Worm (Caenorhabditis elegans): Measurements from ENCODE around the gene srbc-58.

Gene srbc-58

ce11 chrV:730216-730615 is 44.6 kb upstream of the srbc-58 start (continued):
- peak; percentile 94 for TF ChIP-seq nhr-19 (GFP tag; conservative IDR thresholded peaks at IDR 0.05)
- TF ChIP-seq xbp-1 (tag; optimal IDR thresholded peaks at IDR 0.05) = peak; percentile 5
- peak in 1 of 2 experiments; percentile 32 for TF ChIP-seq ztf-11 (tag; optimal IDR thresholded peaks at IDR 0.05)
- no peak for TF ChIP-seq fkh-4 (tag; optimal IDR thresholded peaks at IDR 0.05; ENCODE audit: borderline replicate concordance)
- no peak for TF ChIP-seq unc-130 (tag; optimal IDR thresholded peaks at IDR 0.05)
- no peak for TF ChIP-seq unc-86 (tag; optimal IDR thresholded peaks at IDR 0.05)
- TF ChIP-seq nhr-28 (tag; optimal IDR thresholded peaks at IDR 0.05) = no peak
- TF ChIP-seq nhr-76 (tag; optimal IDR thresholded peaks at IDR 0.05) = no peak
- TF ChIP-seq lin-14 (GFP tag; optimal IDR thresholded peaks at IDR 0.05) = peak; percentile 71
- peak; percentile 43 for TF ChIP-seq ama-1 (optimal IDR thresholded peaks at IDR 0.05)
- TF ChIP-seq nhr-85 (tag) = peak; percentile 71
- peak; percentile 63 for TF ChIP-seq tbx-2 (tag; optimal IDR thresholded peaks at IDR 0.05)
- TF ChIP-seq mdl-1 (tag; optimal IDR thresholded peaks at IDR 0.05) = peak in 1 of 2 experiments; percentile 73
- TF ChIP-seq ceh-90 (tag; optimal IDR thresholded peaks at IDR 0.05) = no peak
- no peak for TF ChIP-seq skn-1 (tag; optimal IDR thresholded peaks at IDR 0.05)
- peak; percentile 74 for TF ChIP-seq nhr-90 (tag; optimal IDR thresholded peaks at IDR 0.05; ENCODE audit: poor library complexity)
- peak in 1 of 2 experiments; percentile 6 for TF ChIP-seq efl-1 (optimal IDR thresholded peaks at IDR 0.05)
- no peak for TF ChIP-seq efl-1 (GFP tag; optimal IDR thresholded peaks at IDR 0.05 in 1 of 2)
- TF ChIP-seq nhr-71 (tag; optimal IDR thresholded peaks at IDR 0.05) = peak; percentile 88
- no peak for TF ChIP-seq isw-1 (GFP tag; IDR thresholded peaks at IDR 0.05)
- TF ChIP-seq fkh-8 (tag; optimal IDR thresholded peaks at IDR 0.05) = no peak
- peak; percentile 0 for TF ChIP-seq swsn-7 (tag; optimal IDR thresholded peaks at IDR 0.05)

ce11 chrV:731330-731729 is 43.5 kb upstream of the srbc-58 start:
- peak; percentile 89 for TF ChIP-seq swsn-7 (tag; optimal IDR thresholded peaks at IDR 0.05)
- no peak for TF ChIP-seq hpl-2 (GFP tag; optimal IDR thresholded peaks at IDR 0.05)
- no peak for TF ChIP-seq lin-15B (tag; optimal IDR thresholded peaks at IDR 0.05)
- TF ChIP-seq aly-2 (tag; optimal IDR thresholded peaks at IDR 0.05) = peak; percentile 30
- peak; percentile 84 for TF ChIP-seq grh-1 (GFP tag; IDR thresholded peaks at IDR 0.05)
- peak; percentile 48 to 67 (median 51) for TF ChIP-seq dpl-1 (GFP tag; optimal IDR thresholded peaks at IDR 0.05)
- TF ChIP-seq unc-130 (tag; optimal IDR thresholded peaks at IDR 0.05) = peak; percentile 87
- TF ChIP-seq xbp-1 (tag; optimal IDR thresholded peaks at IDR 0.05) = peak; percentile 84
- peak; percentile 94 for TF ChIP-seq sup-37 (GFP tag; optimal IDR thresholded peaks at IDR 0.05)
- TF ChIP-seq egl-27 (tag; optimal IDR thresholded peaks at IDR 0.05) = peak; percentile 22 to 79
- peak; percentile 63 for TF ChIP-seq unc-98 (GFP tag; IDR thresholded peaks at IDR 0.05)
- TF ChIP-seq ceh-90 (tag; optimal IDR thresholded peaks at IDR 0.05) = no peak
- no peak for TF ChIP-seq ceh-63 (GFP tag; optimal IDR thresholded peaks at IDR 0.05)
- no peak for TF ChIP-seq nhr-12 (tag; optimal IDR thresholded peaks at IDR 0.05)
- TF ChIP-seq nhr-76 (tag; optimal IDR thresholded peaks at IDR 0.05) = no peak
- peak; percentile 100 for TF ChIP-seq nhr-19 (GFP tag; conservative IDR thresholded peaks at IDR 0.05)
- no peak for TF ChIP-seq hlh-4 (tag; optimal IDR thresholded peaks at IDR 0.05)
- no peak for TF ChIP-seq efl-3 (GFP tag; optimal IDR thresholded peaks at IDR 0.05)
- TF ChIP-seq mef-2 (tag; optimal IDR thresholded peaks at IDR 0.05) = peak; percentile 80
- TF ChIP-seq irx-1 (tag; optimal IDR thresholded peaks at IDR 0.05) = peak; percentile 77
- no peak for TF ChIP-seq ceh-8 (GFP tag; optimal IDR thresholded peaks at IDR 0.05)
- peak; percentile 35 for TF ChIP-seq lin-13 (GFP tag; optimal IDR thresholded peaks at IDR 0.05)
- peak; percentile 76 to 99 for TF ChIP-seq mdl-1 (tag; optimal IDR thresholded peaks at IDR 0.05)
- peak in 1 of 2 experiments; percentile 86 for TF ChIP-seq ztf-11 (tag; optimal IDR thresholded peaks at IDR 0.05)
- TF ChIP-seq alr-1 (tag; optimal IDR thresholded peaks at IDR 0.05; ENCODE audit: borderline replicate concordance) = no peak
- no peak for TF ChIP-seq nhr-28 (tag; optimal IDR thresholded peaks at IDR 0.05)
- TF ChIP-seq lsy-2 (tag; optimal IDR thresholded peaks at IDR 0.05) = peak; percentile 77 to 83
- TF ChIP-seq nhr-20 (tag; optimal IDR thresholded peaks at IDR 0.05) = peak; percentile 99
- no peak for TF ChIP-seq unc-30 (tag; optimal IDR thresholded peaks at IDR 0.05)
- TF ChIP-seq F16B12.6 (tag; optimal IDR thresholded peaks at IDR 0.05) = no peak
- TF ChIP-seq pqm-1 (tag; optimal IDR thresholded peaks at IDR 0.05) = peak; percentile 48
- TF ChIP-seq lin-14 (GFP tag; optimal IDR thresholded peaks at IDR 0.05) = peak; percentile 100
- TF ChIP-seq tbx-2 (tag; optimal IDR thresholded peaks at IDR 0.05) = peak; percentile 96
- TF ChIP-seq unc-62 (GFP tag; optimal IDR thresholded peaks at IDR 0.05) = no peak
- TF ChIP-seq unc-86 (tag; optimal IDR thresholded peaks at IDR 0.05) = no peak
- TF ChIP-seq ces-1 (GFP tag; optimal IDR thresholded peaks at IDR 0.05) = no peak
- no peak for TF ChIP-seq zag-1 (tag; optimal IDR thresholded peaks at IDR 0.05)
- TF ChIP-seq snu-23 (GFP tag; optimal IDR thresholded peaks at IDR 0.05) = peak; percentile 96
- no peak for TF ChIP-seq tlp-1 (tag; optimal IDR thresholded peaks at IDR 0.05)
- peak; percentile 75 for TF ChIP-seq vab-15 (tag; optimal IDR thresholded peaks at IDR 0.05)
- peak in 5 of 6 experiments; percentile 16 to 92 (median 65) for TF ChIP-seq elt-3 (tag; optimal IDR thresholded peaks at IDR 0.05)
